Worm (Caenorhabditis elegans): Measurements from ENCODE around the gene T01E8.8.

The T01E8.8 gene

DNA sequence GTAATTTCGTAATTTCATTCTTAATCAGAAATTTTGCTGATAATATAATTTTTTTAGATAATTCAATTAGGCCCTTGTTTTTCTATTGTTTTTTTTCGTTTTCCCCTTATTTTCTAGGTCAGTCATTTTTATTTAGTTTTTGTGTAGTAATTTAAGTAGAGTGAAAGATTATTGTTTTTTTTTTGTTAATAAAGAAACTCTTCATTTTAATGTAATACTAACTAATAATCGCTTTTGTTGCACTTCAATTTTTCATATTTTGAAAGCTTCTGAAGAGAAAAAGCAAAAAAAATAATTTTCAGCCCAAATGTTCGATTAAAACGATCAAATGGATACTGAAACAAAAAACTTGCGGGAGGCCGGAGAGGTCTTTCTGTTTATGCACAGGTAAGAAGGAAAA is 19.9 kb downstream of the T01E8.8 start, which contains the start of gene F54B3.1:
Gene F54B3.1, plus strand, starts transcription at position 301 of the 400 bp plus-strand sequence.
- TF ChIP-seq ham-2 (GFP tag; optimal IDR thresholded peaks at IDR 0.05) (no peak), elt-3 (tag; optimal IDR thresholded peaks at IDR 0.05) (no peak), ceh-83 (GFP tag; optimal IDR thresholded peaks at IDR 0.05) (no peak), ztf-11 (tag; optimal IDR thresholded peaks at IDR 0.05) (no peak), blmp-1 (tag; optimal IDR thresholded peaks at IDR 0.05) (no peak), sem-2 (GFP tag; optimal IDR thresholded peaks at IDR 0.05) (no peak), hlh-1 (tag; optimal IDR thresholded peaks at IDR 0.05) (no peak), bed-3 (GFP tag; optimal IDR thresholded peaks at IDR 0.05) (no peak), nhr-12 (tag; optimal IDR thresholded peaks at IDR 0.05) (no peak), mab-5 (tag; optimal IDR thresholded peaks at IDR 0.05) (no peak), ces-1 (GFP tag; optimal IDR thresholded peaks at IDR 0.05) (no peak), nhr-28 (tag; optimal IDR thresholded peaks at IDR 0.05) (no peak), zip-8 (tag; optimal IDR thresholded peaks at IDR 0.05) (no peak)

DNA sequence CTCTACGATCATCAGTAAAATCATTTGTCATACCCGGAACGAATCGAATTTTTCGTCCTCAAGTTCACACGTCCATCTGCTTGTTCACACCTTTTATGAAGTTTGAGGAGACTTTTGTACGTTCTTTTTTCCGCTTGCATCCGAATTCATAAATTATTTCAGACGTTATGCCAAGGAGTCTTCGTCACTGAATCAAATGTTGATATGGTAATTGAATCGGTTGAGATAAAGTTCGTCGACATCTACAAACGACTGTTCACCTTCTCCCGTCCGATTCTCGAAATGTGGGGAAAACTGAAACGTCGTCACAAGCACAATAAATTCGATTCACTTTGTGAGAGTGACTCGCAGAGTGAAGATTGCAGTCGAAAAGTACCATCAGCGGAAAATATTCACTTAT is 21.0 kb downstream of the T01E8.8 start:
- no peak for TF ChIP-seq ham-2 (GFP tag; optimal IDR thresholded peaks at IDR 0.05)
- TF ChIP-seq mab-5 (tag; optimal IDR thresholded peaks at IDR 0.05), result no peak
- TF ChIP-seq mls-2 (tag; optimal IDR thresholded peaks at IDR 0.05), result no peak
- no peak for TF ChIP-seq M03D4.4 (tag; optimal IDR thresholded peaks at IDR 0.05)
- TF ChIP-seq mep-1 (tag; optimal IDR thresholded peaks at IDR 0.05), result no peak
- TF ChIP-seq sptf-1 (tag; optimal IDR thresholded peaks at IDR 0.05), result no peak
- TF ChIP-seq blmp-1 (tag; optimal IDR thresholded peaks at IDR 0.05), result no peak
- no peak for TF ChIP-seq tbx-8 (GFP tag; optimal IDR thresholded peaks at IDR 0.05)
- no peak for TF ChIP-seq lsy-2 (tag; optimal IDR thresholded peaks at IDR 0.05)
- TF ChIP-seq bed-3 (GFP tag; optimal IDR thresholded peaks at IDR 0.05), result no peak
- no peak for TF ChIP-seq cnd-1 (tag; optimal IDR thresholded peaks at IDR 0.05)

DNA sequence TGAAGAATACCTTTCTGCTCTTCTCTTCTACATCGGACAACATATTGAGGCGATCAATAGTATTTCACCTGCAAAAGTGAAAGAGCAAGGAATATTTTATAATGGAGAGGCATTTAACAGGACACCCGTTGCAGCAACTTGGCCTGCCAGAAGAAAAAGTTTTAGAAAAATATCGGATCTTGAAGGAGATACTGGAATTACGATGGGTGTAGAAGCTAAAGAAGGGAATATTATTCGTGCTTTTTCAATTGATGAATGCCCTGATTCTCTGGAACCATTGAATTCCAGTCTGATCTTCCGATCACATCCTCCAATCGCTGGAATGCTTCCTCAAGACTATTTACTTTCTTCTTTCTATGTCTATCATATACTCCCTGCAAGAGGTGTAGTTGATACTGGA is 30.2 kb downstream of the T01E8.8 start:
- TF ChIP-seq tbx-8 (GFP tag; optimal IDR thresholded peaks at IDR 0.05), result no peak
- TF ChIP-seq lin-32 (GFP tag; optimal IDR thresholded peaks at IDR 0.05), result no peak
- TF ChIP-seq unc-39 (tag; optimal IDR thresholded peaks at IDR 0.05), result no peak
- no peak for TF ChIP-seq ztf-11 (tag; optimal IDR thresholded peaks at IDR 0.05)
- no peak for TF ChIP-seq hlh-1 (tag; optimal IDR thresholded peaks at IDR 0.05)
- no peak for TF ChIP-seq nhr-12 (tag; optimal IDR thresholded peaks at IDR 0.05)
- no peak for TF ChIP-seq M03D4.4 (tag; optimal IDR thresholded peaks at IDR 0.05)
- no peak for TF ChIP-seq cnd-1 (tag; optimal IDR thresholded peaks at IDR 0.05)
- TF ChIP-seq snpc-4 (tag; optimal IDR thresholded peaks at IDR 0.05), result no peak
- TF ChIP-seq flh-1 (GFP tag; optimal IDR thresholded peaks at IDR 0.05), result no peak

DNA sequence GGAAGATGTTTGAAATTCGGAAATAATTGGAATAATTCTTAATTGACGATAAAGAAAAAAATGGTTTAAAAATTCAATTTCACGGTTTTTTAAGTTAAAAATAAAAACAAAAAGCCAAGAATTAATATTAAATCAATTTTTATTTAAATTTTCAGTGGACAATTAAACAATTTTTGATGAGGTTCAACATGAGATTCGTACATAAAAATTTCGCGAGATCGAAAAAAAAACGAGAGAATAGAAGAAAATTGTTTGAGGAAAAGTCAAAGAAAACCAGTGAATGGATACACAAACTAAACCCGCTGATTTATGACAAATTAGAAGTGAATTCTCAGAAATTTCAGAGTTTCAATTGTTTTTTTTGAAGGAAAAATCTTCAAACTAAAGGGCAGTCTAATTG is 39.0 kb downstream of the T01E8.8 start, which contains the start of gene F54B3.2:
Gene F54B3.2, minus strand, starts transcription at position 101 of the 400 bp plus-strand sequence.
- TF ChIP-seq hlh-1 (tag; optimal IDR thresholded peaks at IDR 0.05) (no peak), sem-2 (GFP tag; optimal IDR thresholded peaks at IDR 0.05) (no peak), mls-2 (tag; optimal IDR thresholded peaks at IDR 0.05) (no peak), mep-1 (tag; optimal IDR thresholded peaks at IDR 0.05) (no peak), unc-39 (tag; optimal IDR thresholded peaks at IDR 0.05) (no peak), snpc-4 (tag; optimal IDR thresholded peaks at IDR 0.05) (no peak), ham-2 (GFP tag; optimal IDR thresholded peaks at IDR 0.05) (no peak), unc-62 (GFP tag; optimal IDR thresholded peaks at IDR 0.05) (no peak), nhr-2 (tag; optimal IDR thresholded peaks at IDR 0.05) (no peak), elt-3 (tag; optimal IDR thresholded peaks at IDR 0.05) (no peak), sptf-1 (tag; optimal IDR thresholded peaks at IDR 0.05) (no peak), cnd-1 (tag; optimal IDR thresholded peaks at IDR 0.05) (no peak), ztf-11 (tag; optimal IDR thresholded peaks at IDR 0.05) (no peak), nhr-12 (tag; optimal IDR thresholded peaks at IDR 0.05) (no peak), unc-120 (tag; optimal IDR thresholded peaks at IDR 0.05; ENCODE audit: poor library complexity, severe bottlenecking) (no peak), bed-3 (GFP tag; optimal IDR thresholded peaks at IDR 0.05) (no peak), nhr-76 (tag; optimal IDR thresholded peaks at IDR 0.05) (no peak), zip-8 (tag; optimal IDR thresholded peaks at IDR 0.05) (no peak), blmp-1 (tag; optimal IDR thresholded peaks at IDR 0.05) (no peak), mab-5 (tag; optimal IDR thresholded peaks at IDR 0.05) (no peak)

DNA sequence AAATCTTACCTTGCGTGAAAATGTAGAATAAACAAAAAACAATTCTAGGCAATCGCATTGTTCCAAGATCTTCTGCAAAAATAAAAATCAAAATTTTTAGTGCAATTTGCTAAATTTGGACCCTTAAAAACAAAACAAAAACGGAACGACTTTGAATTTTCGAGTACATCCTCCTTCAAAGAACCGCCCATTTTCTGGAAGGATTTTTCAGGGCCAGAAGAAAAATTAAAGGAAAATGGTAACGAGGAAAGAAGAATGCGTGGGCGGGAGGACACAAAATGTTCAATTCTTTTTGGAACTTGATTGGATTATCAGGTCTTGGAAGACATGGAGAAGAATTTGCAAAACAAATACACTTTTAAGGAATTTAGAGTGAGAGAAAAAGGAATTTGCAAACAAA is 40.0 kb downstream of the T01E8.8 start, which contains the start of gene F54B3.4:
Gene F54B3.4, minus strand, starts transcription at position 101 of the 400 bp plus-strand sequence.
- no peak for TF ChIP-seq unc-120 (tag; optimal IDR thresholded peaks at IDR 0.05; ENCODE audit: poor library complexity, severe bottlenecking)
- TF ChIP-seq ces-1 (GFP tag; optimal IDR thresholded peaks at IDR 0.05), result peak; percentile 53

DNA sequence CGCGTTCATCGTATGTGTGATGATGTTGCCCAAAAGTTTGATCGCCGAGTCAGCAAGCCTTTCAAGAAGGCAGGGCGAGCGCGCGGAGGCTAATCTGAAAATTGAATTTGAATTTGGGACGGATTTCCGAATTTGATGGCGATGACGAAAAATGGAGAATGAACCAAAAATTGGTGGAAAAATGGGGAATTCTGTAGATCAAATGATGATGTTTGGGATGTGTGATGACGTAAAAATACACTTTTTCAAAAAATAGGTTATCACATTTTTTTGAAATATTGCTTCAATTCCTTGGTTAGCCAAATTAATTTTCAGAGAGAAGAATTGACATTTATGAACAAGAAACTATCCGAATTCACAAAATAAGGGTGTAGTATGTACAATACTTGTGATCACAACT is 48.5 kb downstream of the T01E8.8 start, which contains the start of gene ZK971.1:
Gene ZK971.1, minus strand, starts transcription at position 101 of the 400 bp plus-strand sequence.
- TF ChIP-seq cnd-1 (tag; optimal IDR thresholded peaks at IDR 0.05), result no peak
- no peak for TF ChIP-seq hlh-1 (tag; optimal IDR thresholded peaks at IDR 0.05)
- TF ChIP-seq ces-1 (GFP tag; optimal IDR thresholded peaks at IDR 0.05), result peak; percentile 29

Measured in whole organism, mixed stage, embryonic.